Fruit fly (Drosophila melanogaster): ENCODE measurements around the gene Sdic3.

Sdic3 gene

DNA sequence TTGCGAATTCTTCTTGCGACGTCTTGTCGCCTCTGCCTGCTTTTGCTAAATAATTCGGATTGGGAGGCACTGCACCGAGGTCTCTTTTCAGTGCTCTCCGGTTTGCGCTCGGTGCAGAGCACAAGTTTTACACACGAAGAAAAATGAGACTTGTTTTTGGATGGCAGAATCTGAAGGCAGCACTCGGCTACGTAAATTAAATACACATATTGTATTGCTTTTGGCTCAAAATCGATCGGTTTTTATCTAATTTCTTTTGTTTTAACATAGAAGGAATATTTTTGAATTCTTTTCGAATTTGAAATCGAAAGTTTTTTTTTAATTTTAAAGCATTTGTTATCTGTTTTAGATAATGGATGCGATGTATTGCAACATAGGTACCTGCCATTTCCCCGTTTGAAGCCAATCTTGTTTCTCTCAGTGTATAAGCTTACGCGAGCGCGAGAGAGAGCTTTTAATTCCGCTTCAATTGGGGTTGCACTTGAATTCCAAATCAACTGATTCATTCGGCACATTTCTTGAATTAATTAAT lies 20.5 kb downstream of the Sdic3 start, which contains the start of gene AnxB10 (continued):
- TF ChIP-seq jigr1 (GFP tag; IDR thresholded peaks at IDR 0.05) (peak; percentile 40; the same call in 2 of the 3 replicates), vnd (GFP tag; IDR thresholded peaks at IDR 0.05; ENCODE audit: partially characterized antibody) (no peak), Ssrp (tag; optimal IDR thresholded peaks at IDR 0.05) (peak; percentile 31), Pdp1 (GFP tag; optimal IDR thresholded peaks at IDR 0.05) (peak; percentile 37 to 58), CG11560 (tag; IDR thresholded peaks at IDR 0.05) (0 out of 3 replicates have a peak, but pooled peaks have one; percentile 7), CG2875 (GFP tag; optimal IDR thresholded peaks at IDR 0.05) (peak; percentile 35), YL-1 (GFP tag; optimal IDR thresholded peaks at IDR 0.05) (no peak), B-H2 (GFP tag; optimal IDR thresholded peaks at IDR 0.05) (no peak), Mad (GFP tag; optimal IDR thresholded peaks at IDR 0.05) (peak; percentile 33), en (GFP tag; optimal IDR thresholded peaks at IDR 0.05) (peak; percentile 33), gsb-n (tag; optimal IDR thresholded peaks at IDR 0.05) (peak; percentile 14), Ets97D (GFP tag; optimal IDR thresholded peaks at IDR 0.05) (peak; percentile 16), CG30020 (tag; optimal IDR thresholded peaks at IDR 0.05) (no peak), CG7372 (GFP tag; IDR thresholded peaks at IDR 0.05) (no peak), lab (GFP tag; optimal IDR thresholded peaks at IDR 0.05) (peak; percentile 76), BEAF-32 (GFP tag; optimal IDR thresholded peaks at IDR 0.05) (no peak), z (GFP tag; IDR thresholded peaks at IDR 0.05) (no peak), CG10321 (GFP tag; IDR thresholded peaks at IDR 0.05) (no peak), CG17328 (GFP tag; IDR thresholded peaks at IDR 0.05) (no peak), CG12219 (GFP tag; optimal IDR thresholded peaks at IDR 0.05) (no peak), bigmax (GFP tag; optimal IDR thresholded peaks at IDR 0.05) (no peak), Hey (tag; optimal IDR thresholded peaks at IDR 0.05) (no peak), H2.0 (GFP tag; IDR thresholded peaks at IDR 0.05) (no peak), tna (GFP tag; IDR thresholded peaks at IDR 0.05; ENCODE audit: partially characterized antibody) (no peak), CG10654 (GFP tag; optimal IDR thresholded peaks at IDR 0.05) (peak; percentile 56), tup (GFP tag; optimal IDR thresholded peaks at IDR 0.05) (peak; percentile 14), Bdp1 (GFP tag; optimal IDR thresholded peaks at IDR 0.05) (peak; percentile 1), Vsx1 (GFP tag; optimal IDR thresholded peaks at IDR 0.05) (no peak), nerfin-1 (tag; optimal IDR thresholded peaks at IDR 0.05) (peak; percentile 41), Meics (GFP tag; optimal IDR thresholded peaks at IDR 0.05) (peak; percentile 77), Hr78 (GFP tag; optimal IDR thresholded peaks at IDR 0.05) (no peak), pan (optimal IDR thresholded peaks at IDR 0.05) (no peak), pan (GFP tag; optimal IDR thresholded peaks at IDR 0.05 in 1 of 2, IDR thresholded peaks at IDR 0.05 in 1 of 2) (peak in 1 of 2 experiments; percentile 66), CG7987 (GFP tag; optimal IDR thresholded peaks at IDR 0.05) (no peak), fd3F (GFP tag; optimal IDR thresholded peaks at IDR 0.05) (no peak), klu (GFP tag; IDR thresholded peaks at IDR 0.05) (no peak), bowl (GFP tag; IDR thresholded peaks at IDR 0.05) (peak; percentile 61; the same call in 1 of the 2 replicates), oc (tag; optimal IDR thresholded peaks at IDR 0.05) (peak; percentile 22), Bteb2 (GFP tag; optimal IDR thresholded peaks at IDR 0.05) (no peak), Usf (GFP tag; optimal IDR thresholded peaks at IDR 0.05) (peak; percentile 2), mld (GFP tag; IDR thresholded peaks at IDR 0.05; ENCODE audit: partially characterized antibody) (no peak), dysf (GFP tag; IDR thresholded peaks at IDR 0.05) (peak; percentile 73), nom (GFP tag; optimal IDR thresholded peaks at IDR 0.05) (peak; percentile 86), org-1 (GFP tag; optimal IDR thresholded peaks at IDR 0.05) (peak; percentile 17), D (optimal IDR thresholded peaks at IDR 0.05) (no peak), D (GFP tag; optimal IDR thresholded peaks at IDR 0.05) (peak; percentile 49), sim (GFP tag; IDR thresholded peaks at IDR 0.05) (no peak; the same call in 1 of the 2 replicates), schlank (tag; optimal IDR thresholded peaks at IDR 0.05) (no peak), aop (GFP tag; IDR thresholded peaks at IDR 0.05) (no peak), gcm (GFP tag; optimal IDR thresholded peaks at IDR 0.05) (peak; percentile 1)
